Worm (Caenorhabditis elegans) whole organism, L1 larva: ENCODE measurements around the gene F08F8.6.

Experiments
- ceh-88 ChIP-seq: fragments of 200-800 bp; sonication (Bioruptor generic); IDR thresholded peaks from 2 replicates; pipeline ENCODE4 v1.3.6; 2022; ENCODE audit warnings: missing genetic modification characterization, missing compliant biosample characterization
- dpl-1 ChIP-seq, 3 experiments: fragments of 150-350 bp in 2 of 3; sonication (generic microtip) in 1 of 3; optimal IDR thresholded peaks; 2 replicates each; lab custom pipeline; 2014 to 2017; ENCODE audit warnings: missing biosample characterization in 3 of 3, missing genetic modification characterization in 3 of 3, missing genetic modification reagents in 3 of 3
- elt-3 ChIP-seq, 6 experiments: fragments of 150-350 bp in 1 of 6; sonication (generic microtip); optimal IDR thresholded peaks; 2 replicates each; lab custom pipeline; 2017 to 2018; ENCODE audit warnings: missing biosample characterization in 6 of 6, missing genetic modification characterization in 6 of 6, inconsistent platforms in 1 of 6
- fkh-8 ChIP-seq: sonication (generic microtip); optimal IDR thresholded peaks from 2 replicates; lab custom pipeline; 2016; ENCODE audit warnings: mild to moderate bottlenecking, missing genetic modification characterization, missing compliant biosample characterization
- jun-1 ChIP-seq: fragments of 150-350 bp; optimal IDR thresholded peaks from 2 replicates; lab custom pipeline; 2014; ENCODE audit warnings: missing biosample characterization, missing genetic modification reagents, missing genetic modification characterization
- sox-4 ChIP-seq: sonication (generic microtip); optimal IDR thresholded peaks from 2 replicates; lab custom pipeline; 2016; ENCODE audit warnings: missing genetic modification characterization, missing compliant biosample characterization

Gene F08F8.6

DNA sequence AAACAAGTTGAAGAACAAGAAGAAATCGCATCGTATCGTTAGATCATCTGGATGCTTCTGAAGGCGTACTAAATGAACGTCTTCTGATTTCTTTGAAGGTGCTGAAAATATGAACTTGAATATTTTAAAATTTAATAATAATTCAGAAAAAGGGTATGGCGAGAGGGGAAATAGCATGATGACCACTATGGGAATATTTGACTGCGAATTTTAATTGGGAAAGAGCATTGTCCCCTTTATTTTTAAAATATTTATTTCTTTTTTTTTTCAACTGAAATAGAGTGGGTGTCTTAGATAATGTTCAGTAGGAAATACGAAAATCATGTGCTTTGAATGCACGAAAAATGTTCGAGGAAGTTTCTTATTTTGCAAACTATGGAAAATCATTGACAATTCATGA, 51.9 kb downstream of the F08F8.6 start, which contains the start of gene lgc-50:
TSS of gene lgc-50 (minus strand) at position 101 of the 400 bp plus-strand sequence.
- TF ChIP-seq dpl-1 (GFP tag; optimal IDR thresholded peaks at IDR 0.05; lab: Kevin White, UChicago): no peak
- TF ChIP-seq fkh-8 (tag; lab: Kevin White, UChicago): no peak
- no peak for TF ChIP-seq jun-1 (tag; lab: Kevin White, UChicago)
- TF ChIP-seq sox-4: no peak
- no peak for TF ChIP-seq elt-3 (tag; optimal IDR thresholded peaks at IDR 0.05; lab: Kevin White, UChicago)
- TF ChIP-seq ceh-88 (GFP tag; lab: Robert Waterston, UW): no peak
